Fruit fly (Drosophila melanogaster) ovary, adult (tissue): ENCODE data around the gene CG15260.

ENCODE experiments used
- CG17801 ChIP-seq: fragments of 200-800 bp; optimal IDR thresholded peaks from 2 replicates; lab custom pipeline; 2019; ENCODE audit warnings: missing biosample characterization, mild to moderate bottlenecking, missing genetic modification characterization, moderate library complexity; ENCODE audit not compliant: partially characterized antibody

The CG15260 gene

dm6 chr2L:15292139-15292538, at the start of gene CG15260:
CG15260 (minus strand) TSS chr2L:15292239.
- TF ChIP-seq CG17801 (GFP tag; lab: Kevin White, UChicago), result no peak

dm6 chr2L:15339601-15340000, 47.6 kb upstream of the CG15260 start:
- TF ChIP-seq CG17801 (GFP tag; lab: Kevin White, UChicago), result no peak

dm6 chr2L:15337248-15337848, 45.3 kb upstream of the CG15260 start:
- no peak for TF ChIP-seq CG17801 (GFP tag; lab: Kevin White, UChicago)

- TF ChIP-seq CG17801 (GFP tag; lab: Kevin White, UChicago), result no peak
Measured at dm6 chr2L:15333602-15334080, 41.6 kb upstream of the CG15260 start, which contains the start of gene esg. esg (plus strand) TSS chr2L:15333866.

- TF ChIP-seq CG17801 (GFP tag; lab: Kevin White, UChicago), result no peak
Measured at dm6 chr2L:15332561-15332960, 40.5 kb upstream of the CG15260 start.

dm6 chr2L:15331353-15331752, 39.3 kb upstream of the CG15260 start:
- no peak for TF ChIP-seq CG17801 (GFP tag; lab: Kevin White, UChicago)

dm6 chr2L:15330641-15331040, 38.6 kb upstream of the CG15260 start:
- no peak for TF ChIP-seq CG17801 (GFP tag; lab: Kevin White, UChicago)

- TF ChIP-seq CG17801 (GFP tag; lab: Kevin White, UChicago), result no peak
Measured at dm6 chr2L:15329382-15329781, 37.3 kb upstream of the CG15260 start.

- no peak for TF ChIP-seq CG17801 (GFP tag; lab: Kevin White, UChicago)
Measured at dm6 chr2L:15327993-15328392, 36.0 kb upstream of the CG15260 start.

- TF ChIP-seq CG17801 (GFP tag; lab: Kevin White, UChicago), result no peak
Measured at dm6 chr2L:15325555-15326285, 33.7 kb upstream of the CG15260 start.

dm6 chr2L:15324103-15324840, 32.2 kb upstream of the CG15260 start:
- no peak for TF ChIP-seq CG17801 (GFP tag; lab: Kevin White, UChicago)

dm6 chr2L:15323196-15323595, 31.2 kb upstream of the CG15260 start:
- no peak for TF ChIP-seq CG17801 (GFP tag; lab: Kevin White, UChicago)

dm6 chr2L:15321408-15321807, 29.4 kb upstream of the CG15260 start:
- TF ChIP-seq CG17801 (GFP tag; lab: Kevin White, UChicago), result no peak

- TF ChIP-seq CG17801 (GFP tag; lab: Kevin White, UChicago), result no peak
Measured at dm6 chr2L:15319874-15320273, 27.8 kb upstream of the CG15260 start.

- no peak for TF ChIP-seq CG17801 (GFP tag; lab: Kevin White, UChicago)
Measured at dm6 chr2L:15319208-15319607, 27.2 kb upstream of the CG15260 start.
